Worm (Caenorhabditis elegans) whole organism, L1 larva: Measurements from ENCODE around the gene scl-3.

Experiments used
- ceh-82 ChIP-seq, 3 experiments: fragments of 150-350 bp in 1 of 3; sonication (generic microtip) in 2 of 3; optimal IDR thresholded peaks; 2 replicates each; lab custom pipeline; 2014 to 2017; ENCODE audit warnings: missing biosample characterization in 3 of 3, missing genetic modification characterization in 3 of 3
- egl-27 ChIP-seq, 2 experiments: fragments of 150-350 bp in 1 of 2; sonication (generic microtip); optimal IDR thresholded peaks; 3 replicates each; lab custom pipeline; 2017 to 2018; ENCODE audit warnings: missing biosample characterization in 2 of 2, missing genetic modification characterization in 2 of 2, missing genetic modification reagents in 2 of 2
- lin-13 ChIP-seq: fragments of 150-350 bp; optimal IDR thresholded peaks from 2 replicates; lab custom pipeline; 2014; ENCODE audit warnings: missing biosample characterization, missing genetic modification reagents, missing genetic modification characterization
- lin-15B ChIP-seq: fragments of 150-350 bp; sonication (generic microtip); optimal IDR thresholded peaks from 3 replicates; lab custom pipeline; 2014; ENCODE audit warnings: missing biosample characterization, missing genetic modification characterization
- nhr-20 ChIP-seq: sonication (generic microtip); optimal IDR thresholded peaks from 2 replicates; lab custom pipeline; 2016; ENCODE audit warnings: mild to moderate bottlenecking, missing genetic modification characterization, missing compliant biosample characterization
- nhr-28 ChIP-seq: fragments of 150-350 bp; optimal IDR thresholded peaks from 2 replicates; lab custom pipeline; 2014; ENCODE audit warnings: missing biosample characterization, missing genetic modification characterization
- nhr-77 ChIP-seq: fragments of 150-350 bp; optimal IDR thresholded peaks from 2 replicates; lab custom pipeline; 2014; ENCODE audit warnings: missing biosample characterization, missing genetic modification characterization
- nhr-90 ChIP-seq: sonication (generic microtip); optimal IDR thresholded peaks from 2 replicates; lab custom pipeline; 2016; ENCODE audit warnings: mild to moderate bottlenecking, missing genetic modification characterization, missing compliant biosample characterization; ENCODE audit not compliant: poor library complexity
- pqm-1 ChIP-seq: sonication (generic microtip); optimal IDR thresholded peaks from 3 replicates; lab custom pipeline; 2017; ENCODE audit warnings: missing biosample characterization, missing genetic modification characterization
- snpc-4 ChIP-seq: fragments of 150-350 bp; optimal IDR thresholded peaks from 2 replicates; lab custom pipeline; 2014; ENCODE audit warnings: missing biosample characterization, missing genetic modification characterization
- unc-130 ChIP-seq: fragments of 150-350 bp; optimal IDR thresholded peaks from 2 replicates; lab custom pipeline; 2017; ENCODE audit warnings: missing biosample characterization, missing genetic modification characterization, inconsistent platforms

ce11 chrIV:13077694-13078093, 18.3 kb downstream of the scl-3 start:
- TF ChIP-seq unc-130 (tag; lab: Kevin White, UChicago): no peak
- TF ChIP-seq nhr-90 (tag; lab: Kevin White, UChicago): peak; percentile 7
- no peak for TF ChIP-seq snpc-4
- TF ChIP-seq ceh-82 (tag; optimal IDR thresholded peaks at IDR 0.05; lab: Kevin White, UChicago): no peak
- TF ChIP-seq nhr-20 (tag; lab: Kevin White, UChicago): peak; percentile 54
- TF ChIP-seq nhr-28 (tag; lab: Kevin White, UChicago): no peak
- TF ChIP-seq nhr-77 (tag; lab: Kevin White, UChicago): no peak
- TF ChIP-seq lin-13 (GFP tag; lab: Kevin White, UChicago): no peak
- TF ChIP-seq lin-15B (tag; lab: Kevin White, UChicago): no peak
- TF ChIP-seq pqm-1 (tag; lab: Kevin White, UChicago): no peak
- TF ChIP-seq egl-27 (tag; optimal IDR thresholded peaks at IDR 0.05; lab: Kevin White, UChicago): no peak
